Worm (Caenorhabditis elegans) whole organism, L2 larva: ENCODE measurements around the gene perm-5.

Source experiments
- elt-3 ChIP-seq: sonication (generic microtip); optimal IDR thresholded peaks from 2 replicates; lab custom pipeline; 2017; ENCODE audit warnings: missing biosample characterization, missing genetic modification characterization
- lin-39 ChIP-seq: fragments of 150-350 bp; optimal IDR thresholded peaks from 2 replicates; lab custom pipeline; 2014; ENCODE audit warnings: missing biosample characterization, missing genetic modification reagents, missing genetic modification characterization
- nhr-23 ChIP-seq: fragments of 150-350 bp; optimal IDR thresholded peaks from 2 replicates; lab custom pipeline; 2014; ENCODE audit warnings: missing biosample characterization, missing genetic modification reagents, missing genetic modification characterization
- zag-1 ChIP-seq: fragments of 150-350 bp; optimal IDR thresholded peaks from 2 replicates; lab custom pipeline; 2014; ENCODE audit warnings: missing biosample characterization, missing genetic modification characterization

DNA sequence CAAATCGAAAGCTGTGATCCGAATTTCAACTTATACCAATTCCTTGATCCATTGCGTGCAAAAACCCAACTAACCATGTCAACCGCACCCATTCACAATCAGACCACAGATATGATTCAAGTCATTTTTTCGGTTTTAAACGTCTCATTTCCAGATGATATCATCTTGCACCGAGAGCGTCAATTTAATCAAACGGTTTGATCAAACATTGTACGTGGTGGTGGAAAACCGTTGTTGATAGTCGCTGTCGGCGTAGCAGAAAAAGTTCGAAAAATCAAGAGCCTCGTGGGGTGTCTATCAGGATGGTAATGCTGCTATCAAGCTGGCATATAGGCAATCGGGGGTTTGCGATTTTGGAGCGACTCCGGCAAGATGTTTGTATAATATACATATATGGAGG lies 44.4 kb downstream of the perm-5 start:
- TF ChIP-seq elt-3 (no peak), lin-39 (tag; lab: Kevin White, UChicago) (no peak), zag-1 (tag; lab: Kevin White, UChicago) (no peak), nhr-23 (tag; lab: Kevin White, UChicago) (no peak)
